Worm (Caenorhabditis elegans): ENCODE data around the gene F45G2.7.

- no peak for TF ChIP-seq lin-35 (GFP tag; optimal IDR thresholded peaks at IDR 0.05)
- no peak for TF ChIP-seq fos-1 (tag; optimal IDR thresholded peaks at IDR 0.05)
- TF ChIP-seq zip-4 (GFP tag; optimal IDR thresholded peaks at IDR 0.05): no peak
- TF ChIP-seq mdl-1 (tag; optimal IDR thresholded peaks at IDR 0.05): no peak
- no peak for TF ChIP-seq Y116A8C.19 (tag; optimal IDR thresholded peaks at IDR 0.05; ENCODE audit: borderline replicate concordance)
- TF ChIP-seq tbx-2 (tag; optimal IDR thresholded peaks at IDR 0.05): no peak
Measured at ce11 chrIII:13395262-13395661, 39.0 kb downstream of the F45G2.7 start, which contains the start of gene F11F1.1.

Data from whole organism, L1 larva.